Fruit fly (Drosophila melanogaster): Measurements from ENCODE around the gene CG7695.

The CG7695 gene

DNA sequence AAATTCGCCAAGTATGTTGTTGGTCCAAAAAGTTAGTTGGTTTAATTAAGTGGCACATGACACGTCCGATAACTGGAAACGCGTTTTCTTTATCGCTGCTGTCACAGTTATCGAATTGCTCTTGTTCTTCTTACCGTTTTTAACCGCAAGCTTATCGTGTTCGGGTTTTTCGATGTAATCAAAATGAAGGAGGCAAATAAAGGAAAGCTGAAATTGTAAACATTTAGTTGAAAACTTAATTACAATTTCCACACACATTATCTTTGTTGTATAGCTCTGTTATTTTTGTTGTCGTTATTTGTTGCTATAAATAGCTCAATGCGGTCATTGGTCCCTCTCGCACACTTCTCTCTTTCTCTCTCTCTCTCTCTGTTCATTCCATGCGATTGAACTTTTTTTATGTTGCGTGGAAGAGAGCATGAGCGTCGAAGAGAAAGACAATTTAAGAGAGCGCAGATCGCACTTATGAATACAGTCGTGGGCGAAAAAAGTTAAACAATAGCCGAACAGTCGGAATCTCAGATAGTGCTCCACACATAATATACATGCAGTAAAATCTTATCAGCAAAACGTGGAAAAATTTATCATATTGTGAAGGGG is 32.0 kb downstream of the CG7695 start:
- no peak for TF ChIP-seq noc (tag; optimal IDR thresholded peaks at IDR 0.05)

DNA sequence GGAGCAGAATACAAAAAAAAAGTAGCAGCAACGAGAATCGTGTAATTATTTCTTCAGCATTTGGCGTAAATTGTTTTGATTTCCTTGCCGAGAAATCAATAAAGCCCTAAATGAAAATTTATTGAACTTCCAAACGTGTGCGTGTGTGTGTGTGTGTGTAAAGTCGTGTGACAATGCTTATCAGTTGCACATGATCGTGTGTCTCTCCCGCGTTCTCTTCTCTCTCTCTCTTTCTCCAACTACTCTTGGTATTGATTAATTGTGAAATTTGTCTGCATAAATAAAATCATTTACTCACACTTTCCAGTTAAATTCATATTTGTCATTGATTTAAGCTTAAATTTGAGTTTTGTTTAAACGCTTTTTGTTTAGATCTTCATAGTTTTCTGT is 32.8 kb downstream of the CG7695 start:
- no peak for TF ChIP-seq noc (tag; optimal IDR thresholded peaks at IDR 0.05)

DNA sequence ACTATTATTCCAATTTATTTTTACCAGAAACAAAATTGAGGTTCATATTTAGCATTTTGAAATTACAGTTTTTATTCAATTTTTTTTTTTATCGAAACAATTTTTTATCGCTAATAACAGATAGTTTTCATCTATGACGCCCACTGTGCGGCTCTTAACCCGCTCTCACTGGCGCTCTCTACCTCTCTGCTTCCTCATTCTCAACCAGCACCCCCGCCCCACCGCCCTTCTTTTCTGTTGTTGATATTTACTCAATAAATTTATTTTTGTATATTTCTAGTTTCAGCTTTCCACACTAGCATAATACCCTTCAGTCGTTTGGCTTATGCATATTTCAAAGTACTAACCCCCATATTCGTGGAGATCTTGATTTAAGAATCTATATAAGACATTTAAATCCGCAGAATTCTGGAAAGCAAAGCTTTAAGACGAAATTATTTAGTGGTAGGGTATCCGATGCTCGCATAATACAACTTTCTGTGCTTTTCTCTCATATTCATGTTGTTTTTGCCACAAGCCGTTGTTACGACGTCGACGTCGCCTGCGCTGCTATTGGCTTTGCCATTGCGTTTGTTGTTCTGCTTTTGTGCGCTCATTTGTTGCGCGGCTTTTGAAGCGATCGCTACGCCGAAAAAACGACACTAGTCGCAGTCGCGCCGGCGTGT is 33.3 kb downstream of the CG7695 start:
- TF ChIP-seq noc (tag; optimal IDR thresholded peaks at IDR 0.05), result peak; percentile 94

DNA sequence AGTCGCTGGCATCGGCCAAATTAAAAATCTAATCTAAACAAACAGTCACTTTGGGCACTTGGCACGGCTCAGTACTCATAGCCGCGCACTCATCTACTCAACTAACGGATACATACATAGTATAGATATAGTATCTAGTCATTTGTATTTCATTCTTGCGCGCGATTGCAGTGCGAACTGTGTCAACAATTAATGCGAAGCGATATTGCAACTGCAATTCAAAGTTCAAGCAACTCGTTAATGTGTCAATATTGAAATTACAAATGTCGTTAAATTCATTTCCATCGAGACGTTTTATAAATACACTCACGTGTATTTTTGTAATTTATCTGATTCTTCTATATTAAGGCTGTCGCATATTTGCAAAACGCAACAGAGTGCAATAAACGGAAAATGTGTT is 35.1 kb downstream of the CG7695 start:
- TF ChIP-seq noc (tag; optimal IDR thresholded peaks at IDR 0.05), result no peak

DNA sequence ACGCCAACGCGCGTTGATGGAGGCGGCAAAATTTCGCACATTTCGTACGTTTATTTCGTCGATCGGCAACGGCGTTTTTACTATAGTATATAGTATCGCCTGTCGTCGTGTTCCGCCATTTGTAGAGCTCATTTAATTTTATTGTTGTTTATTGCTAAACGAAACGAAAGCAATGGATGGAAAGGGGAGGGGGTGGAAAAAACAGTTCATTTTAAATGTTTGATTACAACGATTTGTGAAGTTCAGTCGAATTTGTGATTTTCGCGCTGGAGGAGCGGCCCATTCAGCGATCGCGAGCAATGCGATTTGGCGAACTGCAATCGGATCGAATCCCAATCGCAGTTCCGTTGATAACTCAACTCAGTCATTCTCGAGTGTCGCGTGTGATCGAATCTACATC is 36.3 kb downstream of the CG7695 start:
- no peak for TF ChIP-seq noc (tag; optimal IDR thresholded peaks at IDR 0.05)

DNA sequence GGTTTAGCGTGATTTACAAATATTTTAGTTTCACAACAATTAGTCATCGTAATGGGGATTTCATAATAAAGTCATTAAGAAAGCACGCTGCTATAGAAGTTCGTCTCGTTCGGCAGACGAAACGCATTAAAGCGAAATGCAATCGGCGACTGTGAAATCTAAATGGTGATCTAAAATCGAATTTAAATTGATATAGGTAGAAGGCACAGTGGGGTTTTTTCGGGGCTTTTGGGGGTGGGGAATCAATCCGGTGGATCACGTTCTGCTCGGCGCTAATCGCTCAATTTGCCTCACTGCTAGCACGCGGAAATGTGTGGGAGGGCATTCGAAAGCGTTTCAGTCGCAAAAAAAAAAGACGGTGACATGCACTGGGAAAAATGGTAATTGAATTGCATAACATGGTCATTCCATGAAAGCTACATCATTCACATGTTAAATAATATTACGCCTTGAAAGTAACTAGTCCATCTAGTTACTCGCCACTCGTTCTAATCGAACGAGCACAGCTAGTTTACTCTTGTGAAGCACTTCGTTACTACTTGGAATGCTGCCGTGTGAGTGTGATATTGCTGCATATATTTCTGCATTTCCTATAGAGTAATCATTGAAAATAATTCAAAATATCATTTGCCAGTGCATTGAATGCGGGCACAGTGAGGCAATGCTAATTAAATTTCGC is 39.4 kb downstream of the CG7695 start:
- TF ChIP-seq noc (tag; optimal IDR thresholded peaks at IDR 0.05), result no peak

DNA sequence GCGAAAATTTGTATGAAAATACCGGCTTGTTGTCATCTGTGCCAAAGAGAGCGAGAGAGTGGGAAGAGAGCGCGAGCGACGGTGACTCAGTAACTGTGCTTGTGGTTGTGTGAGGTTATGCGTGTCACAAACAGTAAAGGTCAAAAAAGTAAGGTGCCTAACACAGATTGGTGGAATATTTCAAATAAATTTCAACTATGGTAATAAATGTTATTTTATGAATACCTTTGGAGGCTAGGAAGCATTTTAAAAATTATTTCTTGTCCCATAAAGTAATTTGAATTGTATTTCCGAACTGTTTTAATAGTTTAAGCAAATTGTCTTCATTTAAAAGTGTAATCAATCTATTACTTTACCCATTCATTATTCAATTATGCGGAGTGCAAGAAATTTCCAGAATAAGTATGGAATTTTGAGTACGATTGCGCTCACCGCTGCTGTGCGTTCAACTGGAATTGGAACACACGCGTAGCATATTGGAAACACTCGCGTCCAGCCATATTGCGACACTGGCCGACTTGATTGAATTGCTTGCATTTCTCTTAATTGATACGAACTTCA is 43.5 kb downstream of the CG7695 start:
- peak; percentile 92 for TF ChIP-seq noc (tag; optimal IDR thresholded peaks at IDR 0.05)

DNA sequence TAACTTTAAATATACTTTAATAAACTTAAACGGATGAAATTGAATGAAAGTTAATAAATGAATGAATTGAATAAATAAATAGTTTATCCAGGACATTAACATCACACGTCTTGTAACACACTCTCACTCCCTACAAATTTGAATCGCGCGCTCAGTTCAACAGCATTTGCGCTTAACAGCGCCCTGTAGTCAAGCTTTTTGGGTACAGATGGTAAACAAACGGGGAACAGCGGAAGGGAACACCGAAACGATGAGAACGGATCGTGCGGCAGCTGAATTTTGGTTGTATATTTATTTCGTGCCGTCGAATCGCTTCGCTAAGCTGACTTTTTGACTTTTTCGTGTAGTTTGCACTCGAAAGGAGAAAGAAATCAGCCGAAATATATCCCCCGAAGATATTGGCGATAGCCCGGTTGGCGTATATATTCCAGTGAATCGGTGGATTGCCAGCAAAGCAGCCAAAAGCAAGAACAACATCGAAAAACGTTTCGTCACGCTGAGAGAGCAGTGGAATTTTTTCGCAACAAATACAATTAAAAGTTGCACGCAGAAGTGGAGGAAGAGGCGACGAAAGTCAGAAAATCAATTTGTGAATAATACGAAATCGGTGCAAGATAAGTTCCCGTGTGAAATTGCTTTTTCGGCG is 44.3 kb downstream of the CG7695 start, which contains the start of the genes CG7694 and fray:
Gene CG7694 (plus strand): TSS at position 247 of the 646 bp plus-strand sequence.
Gene fray (plus strand): TSS at position 247 of the 646 bp plus-strand sequence.
- TF ChIP-seq noc (tag; optimal IDR thresholded peaks at IDR 0.05), result no peak

DNA sequence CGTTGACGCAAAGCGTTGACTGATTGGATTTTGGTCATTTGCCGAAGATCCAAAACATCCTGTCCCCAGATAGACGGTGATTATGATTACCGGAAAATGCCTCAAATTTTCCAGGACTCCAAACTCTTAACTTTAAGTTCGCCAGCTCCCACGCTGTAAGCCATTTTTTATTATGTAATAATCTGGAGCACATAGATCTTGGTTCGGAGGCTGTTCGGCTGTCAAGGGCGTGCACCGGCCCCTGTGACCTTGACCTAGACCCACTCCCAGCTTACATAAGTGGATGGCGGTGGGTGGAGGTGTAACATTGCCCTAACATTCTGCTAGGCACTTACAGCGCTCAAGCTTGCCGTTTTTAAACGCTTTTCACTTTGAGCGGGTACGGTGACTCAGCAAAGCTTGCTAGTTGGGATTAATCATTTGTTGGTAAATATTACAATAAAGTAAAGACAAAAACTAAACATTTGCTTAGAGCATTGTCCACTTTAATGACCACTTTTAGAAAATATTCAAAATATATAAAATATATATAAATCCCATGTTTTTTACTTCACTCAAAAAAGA is 45.0 kb downstream of the CG7695 start:
- no peak for TF ChIP-seq noc (tag; optimal IDR thresholded peaks at IDR 0.05)
